Fruit fly (Drosophila melanogaster) whole organism: ENCODE data around the gene Jhbp15.

Source experiments
- CG8478 ChIP-seq: fragments of >200 bp; optimal IDR thresholded peaks from 2 replicates; lab custom pipeline; 2018; ENCODE audit warnings: inconsistent platforms
- Dll ChIP-seq: fragments of >200 bp; optimal IDR thresholded peaks from 2 replicates; lab custom pipeline; 2017
- EcR ChIP-seq, 2 experiments: fragments of >200 bp; optimal IDR thresholded peaks; 2 replicates each; lab custom pipeline; 2017; ENCODE audit warnings: missing biosample characterization in 2 of 2, missing genetic modification characterization in 2 of 2, missing genetic modification reagents in 2 of 2
- psq ChIP-seq: fragments of >200 bp; optimal IDR thresholded peaks from 2 replicates; lab custom pipeline; 2017

DNA sequence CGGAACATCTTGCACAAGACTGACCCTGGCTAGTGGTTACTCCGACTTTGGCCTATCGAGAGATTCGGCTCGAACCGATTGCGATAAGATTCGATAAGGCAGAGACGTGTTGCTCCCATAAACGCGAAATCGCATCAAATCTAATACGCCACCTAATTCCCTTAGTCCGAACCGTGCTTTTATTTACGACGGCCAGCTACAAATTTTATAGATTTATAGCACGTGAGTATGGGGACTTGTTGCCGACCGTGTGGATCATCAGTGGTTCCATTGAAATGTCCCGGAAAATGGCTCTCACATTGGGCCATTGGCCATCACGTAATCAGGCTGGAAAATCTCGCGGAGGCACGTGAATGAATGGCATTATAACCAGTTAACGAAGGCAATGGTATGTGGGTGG is 43.8 kb downstream of the Jhbp15 start, which contains the start of gene Alp5:
- no peak for TF ChIP-seq Dll (lab: Kevin White, UChicago)
- no peak for TF ChIP-seq psq (lab: Kevin White, UChicago)
- no peak for TF ChIP-seq CG8478 (lab: Kevin White, UChicago)
- no peak for TF ChIP-seq EcR (GFP tag; optimal IDR thresholded peaks at IDR 0.05; lab: Kevin White, UChicago)
